Worm (Caenorhabditis elegans): Measurements from ENCODE around the gene rps-14.

rps-14 gene

DNA sequence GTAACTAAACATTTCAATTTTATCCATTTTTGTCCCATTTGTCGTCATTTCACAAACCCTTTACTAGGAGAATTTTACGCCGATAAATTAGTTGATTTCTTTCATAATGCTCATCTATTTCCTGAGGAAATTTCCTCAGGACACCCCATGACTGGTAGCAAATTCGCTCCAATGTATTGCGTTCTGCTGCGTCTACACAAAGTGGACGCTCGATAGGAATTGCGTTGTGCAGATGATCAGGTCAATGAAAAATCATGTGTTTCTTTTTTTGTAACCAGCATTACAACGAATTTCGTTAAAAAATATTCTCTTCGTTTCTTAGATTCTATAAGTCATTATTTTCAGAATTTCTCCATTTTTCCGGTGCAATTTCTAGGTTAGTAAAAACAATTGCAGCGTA lies 2.4 kb upstream of the rps-14 start, which contains the start of gene epg-4 (continued):
- TF ChIP-seq ceh-6 (GFP tag; optimal IDR thresholded peaks at IDR 0.05) (no peak), tbx-7 (tag; optimal IDR thresholded peaks at IDR 0.05) (no peak), ceh-18 (tag; optimal IDR thresholded peaks at IDR 0.05) (peak; percentile 12), hlh-30 (tag; optimal IDR thresholded peaks at IDR 0.05; ENCODE audit: insufficient read depth) (peak; percentile 91), unc-42 (tag; optimal IDR thresholded peaks at IDR 0.05) (peak; percentile 3), ceh-31 (tag; optimal IDR thresholded peaks at IDR 0.05) (peak; percentile 73), elt-2 (tag; optimal IDR thresholded peaks at IDR 0.05) (no peak), pax-1 (tag; optimal IDR thresholded peaks at IDR 0.05) (no peak), hlh-13 (GFP tag; optimal IDR thresholded peaks at IDR 0.05) (no peak), nhr-232 (tag; optimal IDR thresholded peaks at IDR 0.05) (no peak), rnt-1 (tag; optimal IDR thresholded peaks at IDR 0.05) (peak; percentile 34), ceh-45 (GFP tag; IDR thresholded peaks at IDR 0.05) (no peak), pros-1 (tag; optimal IDR thresholded peaks at IDR 0.05) (no peak), tbx-2 (tag; optimal IDR thresholded peaks at IDR 0.05) (peak; percentile 22)

DNA sequence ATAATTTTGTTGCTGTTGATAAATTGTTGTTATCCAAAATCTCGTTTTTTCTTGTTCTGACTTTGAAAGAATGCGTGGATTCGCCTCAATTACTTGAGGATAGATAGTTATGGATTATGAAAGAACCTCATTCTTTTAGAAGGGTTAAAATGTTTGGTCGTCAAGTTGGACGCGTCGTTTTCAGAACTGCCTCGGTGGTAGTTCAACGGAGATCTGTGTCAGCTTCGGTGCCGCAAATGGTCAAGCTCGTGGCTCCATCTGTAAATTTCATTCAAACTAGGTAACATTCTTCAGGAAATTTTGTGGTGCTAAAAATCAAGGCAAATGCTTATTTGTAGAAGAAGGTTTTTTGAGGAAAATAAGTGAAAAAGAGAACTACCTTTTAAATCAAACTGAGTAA lies 1.2 kb upstream of the rps-14 start, which contains the start of gene ndab-2:
Gene ndab-2, plus strand, starts transcription at position 140 of the 400 bp plus-strand sequence.
- no peak for TF ChIP-seq fkh-10 (GFP tag; optimal IDR thresholded peaks at IDR 0.05)
- no peak for TF ChIP-seq hlh-30 (tag; optimal IDR thresholded peaks at IDR 0.05; ENCODE audit: insufficient read depth)
- no peak for TF ChIP-seq K02D7.2 (tag; optimal IDR thresholded peaks at IDR 0.05)

DNA sequence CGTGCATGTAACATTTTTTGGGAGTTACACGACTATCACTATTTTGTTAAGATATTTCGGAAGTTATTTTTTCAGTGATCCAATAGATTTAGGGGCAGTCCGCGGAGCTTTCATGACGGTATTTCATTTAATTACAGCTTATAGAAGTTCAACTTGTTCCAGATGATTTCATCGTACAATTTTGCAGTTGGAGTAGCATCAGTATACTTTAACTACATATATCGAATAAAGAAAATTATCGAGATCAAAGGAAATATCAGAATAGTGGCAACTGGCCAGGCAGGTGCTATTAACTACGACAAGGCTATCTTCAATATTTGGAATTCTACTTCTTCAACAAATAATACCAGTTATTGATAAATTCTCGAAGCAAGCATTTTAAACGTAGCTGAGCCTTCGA lies 891 bp downstream of the rps-14 start:
- TF ChIP-seq ceh-14 (tag; optimal IDR thresholded peaks at IDR 0.05) (no peak), pag-3 (tag; optimal IDR thresholded peaks at IDR 0.05; ENCODE audit: borderline replicate concordance) (no peak), unc-3 (GFP tag; conservative IDR thresholded peaks at IDR 0.05) (no peak), unc-3 (tag; optimal IDR thresholded peaks at IDR 0.05) (no peak), nhr-11 (tag; optimal IDR thresholded peaks at IDR 0.05) (no peak), T23F11.4 (GFP tag; optimal IDR thresholded peaks at IDR 0.05) (no peak)

DNA sequence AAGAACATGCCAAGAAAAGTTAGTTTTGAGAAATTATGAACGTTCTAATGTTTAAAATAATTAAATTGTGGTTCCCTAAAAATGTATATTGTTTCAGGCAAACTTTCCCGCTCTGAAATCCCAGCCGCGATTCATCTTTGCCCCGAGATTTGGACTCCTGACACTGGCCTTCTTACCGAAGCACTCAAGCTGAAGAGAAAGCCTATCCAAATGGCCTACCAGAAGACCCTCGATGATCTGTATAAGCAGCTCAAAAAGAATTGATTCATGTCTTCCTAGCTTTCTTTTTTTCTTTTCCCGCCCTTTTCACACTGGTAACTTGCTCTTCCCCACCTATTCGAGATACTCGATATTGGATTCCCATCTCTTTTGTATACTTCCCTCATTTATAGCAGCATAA lies 9.3 kb downstream of the rps-14 start:
- TF ChIP-seq ceh-24 (tag; optimal IDR thresholded peaks at IDR 0.05) (no peak), hlh-6 (tag; optimal IDR thresholded peaks at IDR 0.05) (no peak), unc-86 (tag; optimal IDR thresholded peaks at IDR 0.05) (no peak), ceh-31 (tag; optimal IDR thresholded peaks at IDR 0.05) (no peak), sdc-2 (tag; optimal IDR thresholded peaks at IDR 0.05) (no peak), elt-4 (tag; optimal IDR thresholded peaks at IDR 0.05) (no peak), ceh-9 (tag; optimal IDR thresholded peaks at IDR 0.05) (no peak), ceh-2 (tag; optimal IDR thresholded peaks at IDR 0.05) (no peak), Y22D7AL.16 (tag; optimal IDR thresholded peaks at IDR 0.05) (no peak)

DNA sequence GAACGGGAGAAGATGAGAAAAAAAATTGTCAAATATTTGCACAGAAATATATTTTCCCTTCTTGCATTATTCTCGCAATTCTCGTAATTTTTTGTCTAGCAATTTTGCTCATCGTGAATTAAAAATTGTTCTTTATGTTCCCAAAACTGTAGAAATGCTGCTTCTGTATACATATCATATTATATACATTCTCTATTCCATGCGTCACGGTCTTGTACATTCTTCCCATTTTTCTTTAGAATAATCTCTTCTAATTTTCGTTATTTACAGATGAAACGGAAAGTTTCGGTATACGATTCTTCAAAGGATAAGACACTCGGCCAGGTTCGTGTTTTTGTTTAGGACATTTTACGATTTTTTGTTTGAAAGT lies 11.8 kb downstream of the rps-14 start, which contains the start of gene acs-4:
Gene acs-4, plus strand, starts transcription at position 271 of the 370 bp plus-strand sequence.
- TF ChIP-seq madf-2 (tag; optimal IDR thresholded peaks at IDR 0.05) (no peak), ceh-34 (tag; optimal IDR thresholded peaks at IDR 0.05) (no peak), hlh-13 (GFP tag; optimal IDR thresholded peaks at IDR 0.05) (no peak), ama-1 (optimal IDR thresholded peaks at IDR 0.05) (no peak)

DNA sequence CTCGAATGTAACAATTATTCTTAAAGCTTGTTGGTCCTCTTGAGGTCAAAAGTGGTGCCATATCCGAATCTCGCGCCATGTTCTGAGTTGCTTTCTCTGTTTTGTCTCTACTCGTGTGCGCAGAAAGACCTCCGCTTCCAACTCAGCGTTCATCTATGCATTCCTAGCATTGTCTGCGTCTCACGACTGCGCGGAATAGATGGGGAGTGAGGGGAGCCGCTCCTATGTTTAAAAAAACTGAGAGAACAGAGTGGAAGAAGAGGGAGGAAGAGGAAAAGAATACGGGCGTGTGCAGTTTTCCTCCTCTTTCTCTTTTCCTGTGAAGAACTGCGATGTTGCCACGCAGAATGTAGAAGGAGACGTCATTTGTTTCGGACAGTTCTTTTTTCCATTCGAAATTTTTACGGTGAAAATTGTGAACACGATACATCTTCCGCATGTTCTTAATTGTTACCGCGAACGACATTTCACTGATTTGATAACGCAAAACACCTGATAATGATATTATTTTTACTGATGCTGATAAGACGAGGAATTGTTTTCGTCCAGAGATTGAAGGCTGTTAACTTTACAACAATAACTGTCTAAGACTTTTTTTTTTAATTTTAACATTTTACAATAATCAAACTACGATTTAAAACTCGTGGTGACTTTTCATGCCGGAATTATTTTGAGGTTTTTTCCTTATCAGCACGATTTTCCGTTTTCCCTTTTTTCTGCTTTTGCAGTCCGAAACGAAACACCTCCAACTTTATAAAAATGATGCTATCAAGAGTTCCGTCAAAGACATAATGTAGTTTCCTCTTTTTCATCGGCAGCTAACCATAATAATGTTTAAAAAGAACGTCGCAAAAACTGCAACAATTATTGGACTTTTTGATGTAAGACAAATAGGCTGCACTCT lies 12.5 kb downstream of the rps-14 start:
- TF ChIP-seq elt-2 (tag; optimal IDR thresholded peaks at IDR 0.05): peak; percentile 91
- TF ChIP-seq nfya-1 (tag; optimal IDR thresholded peaks at IDR 0.05): peak; percentile 8
- TF ChIP-seq fkh-10 (GFP tag; optimal IDR thresholded peaks at IDR 0.05): no peak
- TF ChIP-seq ama-1 (optimal IDR thresholded peaks at IDR 0.05): no peak
